Fruit fly (Drosophila melanogaster) whole organism, prepupa: ENCODE data around the gene CG7006.

ENCODE experiments used
- Blimp-1 ChIP-seq: fragments of 200-800 bp; sonication (Bioruptor generic); optimal IDR thresholded peaks from 3 replicates; lab custom pipeline; 2017; ENCODE audit warnings: missing biosample characterization, missing genetic modification characterization, mild to moderate bottlenecking, moderate library complexity, missing genetic modification reagents
- CG10631 ChIP-seq: fragments of 200-800 bp; sonication (Bioruptor generic); optimal IDR thresholded peaks from 2 replicates; lab custom pipeline; 2016; ENCODE audit warnings: missing biosample characterization, missing genetic modification characterization
- CG11902 ChIP-seq: fragments of 200-800 bp; sonication (Bioruptor generic); optimal IDR thresholded peaks from 3 replicates; lab custom pipeline; 2016; ENCODE audit warnings: missing biosample characterization, missing genetic modification characterization
- CG16779 ChIP-seq: fragments of 200-800 bp; sonication (Bioruptor generic); optimal IDR thresholded peaks from 3 replicates; lab custom pipeline; 2017; ENCODE audit warnings: missing biosample characterization, mild to moderate bottlenecking, missing genetic modification characterization
- CG3032 ChIP-seq: fragments of 200-800 bp; optimal IDR thresholded peaks from 2 replicates; lab custom pipeline; 2019; ENCODE audit warnings: missing biosample characterization, mild to moderate bottlenecking, missing genetic modification characterization, moderate library complexity
- CG34406 ChIP-seq: fragments of 200-800 bp; sonication (Bioruptor generic); optimal IDR thresholded peaks from 3 replicates; lab custom pipeline; 2016; ENCODE audit warnings: missing biosample characterization, missing genetic modification characterization
- CG6808 ChIP-seq: fragments of 200-800 bp; sonication (Bioruptor generic); optimal IDR thresholded peaks from 3 replicates; lab custom pipeline; 2017; ENCODE audit warnings: missing biosample characterization, missing genetic modification characterization, mild to moderate bottlenecking, moderate library complexity, missing genetic modification reagents
- CG6854 ChIP-seq: fragments of 200-800 bp; sonication (Bioruptor generic); optimal IDR thresholded peaks from 2 replicates; lab custom pipeline; 2017; ENCODE audit warnings: missing biosample characterization, mild to moderate bottlenecking, missing genetic modification characterization
- CG8119 ChIP-seq: fragments of 200-800 bp; sonication (Bioruptor generic); IDR thresholded peaks from 3 replicates; pipeline ENCODE4 v1.3.6; 2022; ENCODE audit warnings: missing biosample characterization, missing genetic modification characterization
- CG8319 ChIP-seq: fragments of 200-800 bp; sonication (Bioruptor generic); optimal IDR thresholded peaks from 3 replicates; lab custom pipeline; 2016; ENCODE audit warnings: missing biosample characterization, missing genetic modification characterization
- CG8632 ChIP-seq: fragments of 200-800 bp; sonication (Bioruptor generic); optimal IDR thresholded peaks from 3 replicates; lab custom pipeline; 2016; ENCODE audit warnings: missing biosample characterization, missing genetic modification characterization
- Eip78C ChIP-seq: fragments of 200-800 bp; sonication (Bioruptor generic); peaks from one replicate; lab custom pipeline; 2016; ENCODE audit warnings: missing biosample characterization, missing genetic modification characterization
- Ets21C ChIP-seq: fragments of 200-800 bp; sonication (Bioruptor generic); optimal IDR thresholded peaks from 3 replicates; lab custom pipeline; 2016; ENCODE audit warnings: missing biosample characterization, missing genetic modification characterization
- Ets96B ChIP-seq: fragments of 200-800 bp; optimal IDR thresholded peaks from 2 replicates; lab custom pipeline; 2019; ENCODE audit warnings: missing biosample characterization, mild to moderate bottlenecking, missing genetic modification characterization, moderate library complexity
- Gug ChIP-seq: fragments of 200-800 bp; sonication (Bioruptor generic); IDR thresholded peaks from 2 replicates; pipeline ENCODE4 v1.3.6; 2022; ENCODE audit warnings: missing biosample characterization, missing genetic modification characterization
- Hr39 ChIP-seq: fragments of 200-800 bp; sonication (Bioruptor generic); optimal IDR thresholded peaks from 2 replicates; lab custom pipeline; 2016; ENCODE audit warnings: missing biosample characterization, missing genetic modification characterization
- Hr4 ChIP-seq: fragments of 200-800 bp; sonication (Bioruptor generic); optimal IDR thresholded peaks from 3 replicates; lab custom pipeline; 2016; ENCODE audit warnings: missing biosample characterization, missing genetic modification characterization
- Met ChIP-seq: fragments of 200-800 bp; sonication (Bioruptor generic); optimal IDR thresholded peaks from 3 replicates; lab custom pipeline; 2016; ENCODE audit warnings: missing biosample characterization, missing genetic modification characterization
- Smox ChIP-seq: fragments of 200-800 bp; sonication (Bioruptor generic); optimal IDR thresholded peaks from 3 replicates; lab custom pipeline; 2016; ENCODE audit warnings: missing biosample characterization, missing genetic modification characterization
- Sox102F ChIP-seq: fragments of 200-800 bp; sonication (Bioruptor generic); optimal IDR thresholded peaks from 2 replicates; lab custom pipeline; 2016; ENCODE audit warnings: missing biosample characterization, mild to moderate bottlenecking, missing genetic modification characterization
- Sox14 ChIP-seq: fragments of 200-800 bp; sonication (Bioruptor generic); optimal IDR thresholded peaks from 3 replicates; lab custom pipeline; 2016; ENCODE audit warnings: missing biosample characterization, missing genetic modification characterization
- Sox15 ChIP-seq: fragments of 200-800 bp; sonication (Bioruptor generic); optimal IDR thresholded peaks from 3 replicates; lab custom pipeline; 2016; ENCODE audit warnings: missing biosample characterization, missing genetic modification characterization
- acj6 ChIP-seq: fragments of 200-800 bp; sonication (Bioruptor generic); optimal IDR thresholded peaks from 3 replicates; lab custom pipeline; 2016; ENCODE audit warnings: missing biosample characterization, missing genetic modification characterization
- cyc ChIP-seq: fragments of 200-800 bp; sonication (Bioruptor generic); optimal IDR thresholded peaks from 3 replicates; lab custom pipeline; 2016; ENCODE audit warnings: missing biosample characterization, missing genetic modification characterization
- eg ChIP-seq: fragments of 200-800 bp; sonication (Bioruptor generic); IDR thresholded peaks from 3 replicates; pipeline ENCODE4 v1.3.6; 2022; ENCODE audit warnings: missing biosample characterization, missing genetic modification characterization
- fd59A ChIP-seq: fragments of 200-800 bp; sonication (Bioruptor generic); optimal IDR thresholded peaks from 2 replicates; lab custom pipeline; 2017; ENCODE audit warnings: missing biosample characterization, mild to moderate bottlenecking, missing genetic modification characterization, missing genetic modification reagents
- lz ChIP-seq: fragments of 200-800 bp; sonication (Bioruptor generic); optimal IDR thresholded peaks from 3 replicates; lab custom pipeline; 2016; ENCODE audit warnings: missing biosample characterization, missing genetic modification characterization
- net ChIP-seq: fragments of 200-800 bp; sonication (Bioruptor generic); optimal IDR thresholded peaks from 3 replicates; lab custom pipeline; 2016; ENCODE audit warnings: missing biosample characterization, missing genetic modification characterization
- salr ChIP-seq, 2 experiments: fragments of 200-800 bp; sonication (Bioruptor generic); optimal IDR thresholded peaks; 3 replicates each; lab custom pipeline; 2016 to 2018; ENCODE audit warnings: missing biosample characterization in 2 of 2, missing genetic modification characterization in 2 of 2, mild to moderate bottlenecking in 1 of 2
- ss ChIP-seq, 2 experiments: fragments of 200-800 bp; sonication (Bioruptor generic); optimal IDR thresholded peaks; 2 replicates in 1 of 2; 3 replicates in 1 of 2; lab custom pipeline; 2017 to 2018; ENCODE audit warnings: mild to moderate bottlenecking in 2 of 2, missing biosample characterization in 2 of 2, missing genetic modification characterization in 2 of 2, moderate library complexity in 1 of 2
- svp ChIP-seq: fragments of 200-800 bp; sonication (Bioruptor generic); peaks from one replicate; lab custom pipeline; 2016; ENCODE audit warnings: missing biosample characterization, missing genetic modification characterization
- topi ChIP-seq: fragments of 200-800 bp; sonication (Bioruptor generic); optimal IDR thresholded peaks from 3 replicates; lab custom pipeline; 2016; ENCODE audit warnings: missing biosample characterization, missing genetic modification characterization
- vri ChIP-seq: fragments of 200-800 bp; sonication (Bioruptor generic); optimal IDR thresholded peaks from 3 replicates; lab custom pipeline; 2016; ENCODE audit warnings: missing biosample characterization, mild to moderate bottlenecking, missing genetic modification characterization

Gene CG7006

dm6 chr3R:24828234-24828633, 22.2 kb upstream of the CG7006 start, which contains the start of gene RabX4:
TSS of gene RabX4 (minus strand) at chr3R:24828409.
- TF ChIP-seq CG6808 (GFP tag; lab: Kevin White, UChicago) (no peak), svp (GFP tag; lab: Kevin White, UChicago) (peak; percentile 57)

dm6 chr3R:24829887-24830351, 20.5 kb upstream of the CG7006 start, which contains the start of the genes Kaz and CG43273:
TSS of gene Kaz (minus strand) at chr3R:24829959.
TSS of gene CG43273 (plus strand) at chr3R:24830301.
- TF ChIP-seq CG8119 (no peak), Sox15 (GFP tag; lab: Kevin White, UChicago) (peak; percentile 24), Hr4 (GFP tag; lab: Kevin White, UChicago) (peak; percentile 67), Eip78C (GFP tag; lab: Kevin White, UChicago) (peak; percentile 89), CG34406 (peak; percentile 35), CG11902 (GFP tag; lab: Kevin White, UChicago) (peak; percentile 19), acj6 (GFP tag; lab: Kevin White, UChicago) (peak; percentile 64), CG16779 (tag; lab: Kevin White, UChicago) (no peak), topi (GFP tag; lab: Kevin White, UChicago) (peak; percentile 30), salr (GFP tag; optimal IDR thresholded peaks at IDR 0.05; lab: Kevin White, UChicago) (no peak), Smox (GFP tag; lab: Kevin White, UChicago) (peak; percentile 61), net (GFP tag; lab: Kevin White, UChicago) (no peak), Hr39 (peak; percentile 26), Sox14 (GFP tag; lab: Kevin White, UChicago) (peak; percentile 74), Ets21C (GFP tag; lab: Kevin White, UChicago) (peak; percentile 36), svp (GFP tag; lab: Kevin White, UChicago) (peak; percentile 68), ss (GFP tag; optimal IDR thresholded peaks at IDR 0.05; lab: Kevin White, UChicago) (no peak), eg (no peak), CG10631 (GFP tag; lab: Kevin White, UChicago) (peak; percentile 66), CG8632 (peak; percentile 4), lz (GFP tag; lab: Kevin White, UChicago) (peak; percentile 60), CG6854 (no peak), fd59A (GFP tag; lab: Kevin White, UChicago) (peak; percentile 6), CG6808 (GFP tag; lab: Kevin White, UChicago) (no peak)
- TF ChIP-seq, all 60 proteins: peak for 16

- TF ChIP-seq Sox102F (GFP tag; lab: Kevin White, UChicago): no peak
- TF ChIP-seq vri (GFP tag; lab: Kevin White, UChicago): no peak
- no peak for TF ChIP-seq net (GFP tag; lab: Kevin White, UChicago)
- no peak for TF ChIP-seq ss (GFP tag; optimal IDR thresholded peaks at IDR 0.05; lab: Kevin White, UChicago)
- no peak for TF ChIP-seq Ets96B
- TF ChIP-seq CG16779 (tag; lab: Kevin White, UChicago): no peak
- TF ChIP-seq CG34406: no peak
Observed at dm6 chr3R:24833652-24834051, 16.8 kb upstream of the CG7006 start, which contains the start of gene sosie. TSS of gene sosie (plus strand) at chr3R:24833952.

dm6 chr3R:24841063-24841462, 9.4 kb upstream of the CG7006 start, which contains the start of gene CG33658:
TSS of gene CG33658 (minus strand) at chr3R:24841163.
- TF ChIP-seq vri (GFP tag; lab: Kevin White, UChicago) (no peak), lz (GFP tag; lab: Kevin White, UChicago) (no peak), Sox14 (GFP tag; lab: Kevin White, UChicago) (no peak), acj6 (GFP tag; lab: Kevin White, UChicago) (no peak), Blimp-1 (GFP tag; lab: Kevin White, UChicago) (no peak), Gug (GFP tag; lab: Robert Waterston, UW) (no peak), cyc (GFP tag; lab: Kevin White, UChicago) (no peak), Hr4 (GFP tag; lab: Kevin White, UChicago) (no peak), net (GFP tag; lab: Kevin White, UChicago) (no peak), Met (no peak), CG8319 (no peak), CG3032 (no peak)
